Fruit fly (Drosophila melanogaster): ENCODE results near the gene dj.

The dj gene

dm6 chr3R:7067092-7067491, 8.0 kb downstream of the dj start, which contains the start of the genes CG1105 and CG1965 (continued):
- TF ChIP-seq CG9705 (GFP tag; optimal IDR thresholded peaks at IDR 0.05): peak; percentile 83
- no peak for TF ChIP-seq dl (GFP tag; optimal IDR thresholded peaks at IDR 0.05; ENCODE audit: insufficient read depth in 1 of 2, partially characterized antibody in 2 of 2)
- TF ChIP-seq Mio (GFP tag; optimal IDR thresholded peaks at IDR 0.05): peak; percentile 41
- TF ChIP-seq Dfd (GFP tag; optimal IDR thresholded peaks at IDR 0.05): no peak
- TF ChIP-seq Rel (GFP tag; optimal IDR thresholded peaks at IDR 0.05): no peak
- TF ChIP-seq Rel (tag; optimal IDR thresholded peaks at IDR 0.05): peak; percentile 68
- peak; percentile 59 for TF ChIP-seq Hr83 (GFP tag; optimal IDR thresholded peaks at IDR 0.05; ENCODE audit: poor library complexity, severe bottlenecking)
- TF ChIP-seq OdsH (GFP tag; optimal IDR thresholded peaks at IDR 0.05): peak; percentile 84

dm6 chr3R:7074297-7075114, 15.4 kb downstream of the dj start, which contains the start of the genes Ufl1 and CG1943:
Gene Ufl1, minus strand, starts transcription at chr3R:7074452.
Gene CG1943, plus strand, starts transcription at chr3R:7074859.
- TF ChIP-seq dmrt93B (GFP tag; optimal IDR thresholded peaks at IDR 0.05) (no peak), Dif (GFP tag; optimal IDR thresholded peaks at IDR 0.05; ENCODE audit: partially characterized antibody) (peak; percentile 40), Mio (GFP tag; optimal IDR thresholded peaks at IDR 0.05) (no peak), Dfd (GFP tag; optimal IDR thresholded peaks at IDR 0.05) (no peak), GATAd (GFP tag; optimal IDR thresholded peaks at IDR 0.05) (no peak), Rel (GFP tag; optimal IDR thresholded peaks at IDR 0.05) (no peak), Rel (tag; optimal IDR thresholded peaks at IDR 0.05) (peak; percentile 8), CrebA (GFP tag; optimal IDR thresholded peaks at IDR 0.05; ENCODE audit: borderline replicate concordance) (no peak), Hr78 (GFP tag; optimal IDR thresholded peaks at IDR 0.05) (no peak), rgr (GFP tag; optimal IDR thresholded peaks at IDR 0.05) (peak; percentile 20), sage (GFP tag; optimal IDR thresholded peaks at IDR 0.05) (peak; percentile 14), brk (GFP tag; optimal IDR thresholded peaks at IDR 0.05) (peak; percentile 68), fru (GFP tag; optimal IDR thresholded peaks at IDR 0.05) (no peak), lola (GFP tag; optimal IDR thresholded peaks at IDR 0.05) (no peak), CG9705 (GFP tag; optimal IDR thresholded peaks at IDR 0.05) (no peak), Sp1 (GFP tag; optimal IDR thresholded peaks at IDR 0.05) (peak; percentile 38), Vsx2 (GFP tag; optimal IDR thresholded peaks at IDR 0.05; ENCODE audit: partially characterized antibody) (no peak), Jra (GFP tag; optimal IDR thresholded peaks at IDR 0.05) (peak; percentile 33), psq (GFP tag; optimal IDR thresholded peaks at IDR 0.05) (no peak), Hnf4 (GFP tag; optimal IDR thresholded peaks at IDR 0.05) (peak; percentile 24), foxo (GFP tag; optimal IDR thresholded peaks at IDR 0.05) (peak in 1 of 2 experiments; percentile 13), ey (GFP tag; optimal IDR thresholded peaks at IDR 0.05) (no peak), Myc (optimal IDR thresholded peaks at IDR 0.05) (peak; percentile 49), dsf (GFP tag; optimal IDR thresholded peaks at IDR 0.05; ENCODE audit: borderline replicate concordance) (no peak), N (GFP tag; optimal IDR thresholded peaks at IDR 0.05) (no peak), pan (optimal IDR thresholded peaks at IDR 0.05) (no peak), dl (GFP tag; optimal IDR thresholded peaks at IDR 0.05; ENCODE audit: insufficient read depth in 1 of 2, partially characterized antibody in 2 of 2) (no peak), woc (GFP tag; optimal IDR thresholded peaks at IDR 0.05) (peak; percentile 35), sv (GFP tag; optimal IDR thresholded peaks at IDR 0.05) (no peak), CG32264 (GFP tag; optimal IDR thresholded peaks at IDR 0.05) (no peak), jim (GFP tag; optimal IDR thresholded peaks at IDR 0.05) (no peak), OdsH (GFP tag; optimal IDR thresholded peaks at IDR 0.05) (no peak), Abd-B (GFP tag; optimal IDR thresholded peaks at IDR 0.05) (no peak), tai (GFP tag; optimal IDR thresholded peaks at IDR 0.05) (peak; percentile 77), Hr83 (GFP tag; optimal IDR thresholded peaks at IDR 0.05; ENCODE audit: poor library complexity, severe bottlenecking) (no peak), h (GFP tag; optimal IDR thresholded peaks at IDR 0.05) (peak; percentile 12), usp (GFP tag; optimal IDR thresholded peaks at IDR 0.05) (no peak), HLH106 (tag; optimal IDR thresholded peaks at IDR 0.05) (no peak), br (GFP tag; optimal IDR thresholded peaks at IDR 0.05) (peak; percentile 3)

Measured in whole organism, wandering third instar larva.